Fruit fly (Drosophila melanogaster) whole organism, embryonic: ENCODE data around the gene CG18095.

ENCODE experiments used
- CG1024 ChIP-seq: fragments of 200-800 bp; sonication (Bioruptor generic); IDR thresholded peaks from 2 replicates; pipeline ENCODE4 v1.3.6; 2022; ENCODE audit warnings: missing biosample characterization, missing genetic modification characterization
- CG10366 ChIP-seq: fragments of 200-800 bp; sonication (Bioruptor generic); IDR thresholded peaks from 2 replicates; pipeline ENCODE4 v1.3.6; 2022; ENCODE audit warnings: missing biosample characterization, missing genetic modification characterization
- CG10462 ChIP-seq: fragments of 200-800 bp; sonication (Bioruptor generic); optimal IDR thresholded peaks from 2 replicates; lab custom pipeline; 2016; ENCODE audit warnings: missing biosample characterization, missing genetic modification characterization
- CG11085 ChIP-seq: fragments of 200-800 bp; sonication (Bioruptor generic); IDR thresholded peaks from 2 replicates; pipeline ENCODE4 v1.3.6; 2022; ENCODE audit warnings: missing biosample characterization, missing genetic modification characterization
- CG12104 ChIP-seq: fragments of 200-800 bp; sonication (Bioruptor generic); optimal IDR thresholded peaks from 3 replicates; lab custom pipeline; 2016; ENCODE audit warnings: missing biosample characterization, missing genetic modification characterization
- CG12744 ChIP-seq: fragments of 200-800 bp; sonication (Bioruptor generic); optimal IDR thresholded peaks from 2 replicates; lab custom pipeline; 2016; ENCODE audit warnings: missing biosample characterization, missing genetic modification characterization
- CG13296 ChIP-seq: fragments of 200-800 bp; sonication (Bioruptor generic); optimal IDR thresholded peaks from 3 replicates; lab custom pipeline; 2018; ENCODE audit warnings: missing biosample characterization, mild to moderate bottlenecking, missing genetic modification characterization
- CG13894 ChIP-seq: fragments of 200-800 bp; sonication (Bioruptor generic); optimal IDR thresholded peaks from 3 replicates; lab custom pipeline; 2018; ENCODE audit warnings: missing biosample characterization, mild to moderate bottlenecking, missing genetic modification characterization, moderate library complexity
- CG14710 ChIP-seq: fragments of 200-800 bp; sonication (Bioruptor generic); optimal IDR thresholded peaks from 3 replicates; lab custom pipeline; 2019; ENCODE audit warnings: missing biosample characterization, mild to moderate bottlenecking, missing genetic modification characterization, moderate library complexity
- CG17186 ChIP-seq: fragments of 200-800 bp; sonication (Bioruptor generic); optimal IDR thresholded peaks from 3 replicates; lab custom pipeline; 2017; ENCODE audit warnings: missing biosample characterization, missing genetic modification reagents, missing genetic modification characterization
- CG3163 ChIP-seq: fragments of 200-800 bp; sonication (Bioruptor generic); optimal IDR thresholded peaks from 3 replicates; lab custom pipeline; 2016; ENCODE audit warnings: missing biosample characterization, missing genetic modification characterization
- CG4707 ChIP-seq: fragments of 200-800 bp; sonication (Bioruptor generic); optimal IDR thresholded peaks from 2 replicates; lab custom pipeline; 2018; ENCODE audit warnings: missing biosample characterization, mild to moderate bottlenecking, missing genetic modification characterization, moderate library complexity
- CG6254 ChIP-seq: fragments of 200-800 bp; sonication (Bioruptor generic); optimal IDR thresholded peaks from 3 replicates; lab custom pipeline; 2017; ENCODE audit warnings: mild to moderate bottlenecking, missing biosample characterization, missing genetic modification reagents, missing genetic modification characterization
- CG6689 ChIP-seq: fragments of 200-800 bp; sonication (Bioruptor generic); IDR thresholded peaks from 2 replicates; pipeline ENCODE4 v1.3.6; 2022; ENCODE audit warnings: missing biosample characterization, missing genetic modification characterization
- CG7271 ChIP-seq: fragments of 200-800 bp; sonication (Bioruptor generic); optimal IDR thresholded peaks from 2 replicates; lab custom pipeline; 2018; ENCODE audit warnings: missing biosample characterization, mild to moderate bottlenecking, missing genetic modification characterization, moderate library complexity
- CG9609 ChIP-seq: fragments of 200-800 bp; sonication (Bioruptor generic); optimal IDR thresholded peaks from 3 replicates; lab custom pipeline; 2016; ENCODE audit warnings: missing biosample characterization, missing genetic modification characterization
- CG9876 ChIP-seq: fragments of 200-800 bp; sonication (Bioruptor generic); optimal IDR thresholded peaks from 2 replicates; lab custom pipeline; 2016; ENCODE audit warnings: missing biosample characterization, missing genetic modification characterization
- CrebB ChIP-seq: fragments of 200-800 bp; sonication (Bioruptor generic); optimal IDR thresholded peaks from 3 replicates; lab custom pipeline; 2018; ENCODE audit warnings: missing biosample characterization, mild to moderate bottlenecking, missing genetic modification characterization
- D19B ChIP-seq: fragments of 200-800 bp; sonication (Bioruptor generic); optimal IDR thresholded peaks from 2 replicates; lab custom pipeline; 2017; ENCODE audit warnings: missing biosample characterization, mild to moderate bottlenecking, missing genetic modification characterization
- Deaf1 ChIP-seq: fragments of 200-800 bp; optimal IDR thresholded peaks from 3 replicates; lab custom pipeline; 2019; ENCODE audit warnings: missing biosample characterization, mild to moderate bottlenecking, missing genetic modification characterization, moderate library complexity
- Dek ChIP-seq: fragments of 200-800 bp; sonication (Bioruptor generic); optimal IDR thresholded peaks from 3 replicates; lab custom pipeline; 2019; ENCODE audit warnings: missing biosample characterization, mild to moderate bottlenecking, missing genetic modification characterization, moderate library complexity
- GATAe ChIP-seq: fragments of 200-800 bp; sonication (Bioruptor generic); conservative IDR thresholded peaks from 2 replicates; pipeline ENCODE4 v1.3.6; 2022; ENCODE audit warnings: missing biosample characterization, missing genetic modification characterization
- Hr3 ChIP-seq: fragments of 200-800 bp; sonication (Bioruptor generic); optimal IDR thresholded peaks from 3 replicates; lab custom pipeline; 2016; ENCODE audit warnings: missing biosample characterization, missing genetic modification characterization
- Hr39 ChIP-seq: fragments of >200 bp; optimal IDR thresholded peaks from 2 replicates; lab custom pipeline; 2017
- Kr ChIP-seq: fragments of 200-800 bp; sonication (Bioruptor generic); optimal IDR thresholded peaks from 2 replicates; lab custom pipeline; 2017; ENCODE audit warnings: missing biosample characterization, mild to moderate bottlenecking, missing genetic modification characterization
- Mrtf ChIP-seq: fragments of 200-800 bp; sonication (Bioruptor generic); IDR thresholded peaks from 3 replicates; pipeline ENCODE4 v1.3.6; 2022; ENCODE audit warnings: missing biosample characterization, missing genetic modification characterization
- Rfx ChIP-seq: fragments of 200-800 bp; sonication (Bioruptor generic); IDR thresholded peaks from 2 replicates; pipeline ENCODE4 v1.3.6; 2022; ENCODE audit warnings: missing biosample characterization, missing genetic modification characterization
- Side ChIP-seq: fragments of 200-800 bp; sonication (Bioruptor generic); optimal IDR thresholded peaks from 2 replicates; lab custom pipeline; 2016; ENCODE audit warnings: missing biosample characterization, missing genetic modification characterization
- Ssrp ChIP-seq: fragments of 200-800 bp; sonication (Bioruptor generic); optimal IDR thresholded peaks from 2 replicates; lab custom pipeline; 2018; ENCODE audit warnings: missing biosample characterization, mild to moderate bottlenecking, missing genetic modification characterization, moderate library complexity
- TFAM ChIP-seq: fragments of 200-800 bp; sonication (Bioruptor generic); optimal IDR thresholded peaks from 2 replicates; lab custom pipeline; 2017; ENCODE audit warnings: missing biosample characterization, missing genetic modification characterization, inconsistent platforms
- Trl ChIP-seq, 3 experiments: fragments of >200 bp in 2 of 3; fragments of 200-800 bp in 1 of 3; sonication (Bioruptor generic) in 1 of 3; optimal IDR thresholded peaks; 2 replicates in 1 of 3; 3 replicates in 2 of 3; lab custom pipeline; 2016 to 2017; ENCODE audit warnings: missing biosample characterization in 1 of 3, missing genetic modification characterization in 1 of 3
- Usf ChIP-seq: fragments of 200-800 bp; sonication (Bioruptor generic); optimal IDR thresholded peaks from 2 replicates; lab custom pipeline; 2017; ENCODE audit warnings: missing genotype, missing biosample characterization, missing genetic modification characterization
- abd-A ChIP-seq: fragments of 200-800 bp; sonication (Bioruptor generic); optimal IDR thresholded peaks from 3 replicates; lab custom pipeline; 2019; ENCODE audit warnings: missing biosample characterization, mild to moderate bottlenecking, missing genetic modification characterization, moderate library complexity
- ase ChIP-seq: fragments of 200-800 bp; sonication (Bioruptor generic); IDR thresholded peaks from 3 replicates; pipeline ENCODE4 v1.3.6; 2022; ENCODE audit warnings: missing biosample characterization, missing genetic modification characterization
- cg ChIP-seq: fragments of 200-800 bp; sonication (Bioruptor generic); optimal IDR thresholded peaks from 3 replicates; lab custom pipeline; 2019; ENCODE audit warnings: missing biosample characterization, mild to moderate bottlenecking, missing genetic modification characterization, moderate library complexity
- crol ChIP-seq: fragments of 200-800 bp; sonication (Bioruptor generic); IDR thresholded peaks from 2 replicates; pipeline ENCODE4 v1.3.6; 2022; ENCODE audit warnings: missing biosample characterization, missing genetic modification characterization
- crp ChIP-seq, 2 experiments: fragments of 200-800 bp; sonication (Bioruptor generic); optimal IDR thresholded peaks; 2 replicates in 1 of 2; 3 replicates in 1 of 2; lab custom pipeline; 2017; ENCODE audit warnings: missing biosample characterization in 2 of 2, missing genetic modification characterization in 2 of 2, mild to moderate bottlenecking in 1 of 2, moderate library complexity in 1 of 2
- da ChIP-seq: fragments of 200-800 bp; sonication (Bioruptor generic); optimal IDR thresholded peaks from 2 replicates; lab custom pipeline; 2016; ENCODE audit warnings: missing biosample characterization, missing genetic modification characterization
- ewg ChIP-seq: fragments of 200-800 bp; sonication (Bioruptor generic); optimal IDR thresholded peaks from 3 replicates; lab custom pipeline; 2017; ENCODE audit warnings: mild to moderate bottlenecking, missing biosample characterization, missing genetic modification reagents, missing genetic modification characterization
- fd96Cb ChIP-seq: fragments of 200-800 bp; sonication (Bioruptor generic); optimal IDR thresholded peaks from 2 replicates; lab custom pipeline; 2018; ENCODE audit warnings: missing biosample characterization, mild to moderate bottlenecking, missing genetic modification characterization, moderate library complexity
- lmd ChIP-seq: fragments of 200-800 bp; sonication (Bioruptor generic); IDR thresholded peaks from 2 replicates; pipeline ENCODE4 v1.3.6; 2022; ENCODE audit warnings: missing biosample characterization, missing genetic modification characterization
- maf-S ChIP-seq: fragments of 200-800 bp; sonication (Bioruptor generic); optimal IDR thresholded peaks from 2 replicates; lab custom pipeline; 2016; ENCODE audit warnings: missing biosample characterization, missing genetic modification characterization
- peb ChIP-seq: fragments of 200-800 bp; sonication (Bioruptor generic); IDR thresholded peaks from 2 replicates; pipeline ENCODE4 v1.3.6; 2022; ENCODE audit warnings: missing biosample characterization, missing genetic modification characterization
- pita ChIP-seq: fragments of 200-800 bp; sonication (Bioruptor generic); optimal IDR thresholded peaks from 2 replicates; lab custom pipeline; 2017; ENCODE audit warnings: missing biosample characterization, mild to moderate bottlenecking, missing genetic modification characterization
- pnt ChIP-seq: fragments of 200-800 bp; sonication (Bioruptor generic); optimal IDR thresholded peaks from 3 replicates; lab custom pipeline; 2016; ENCODE audit warnings: missing biosample characterization, missing genetic modification characterization
- pros ChIP-seq: fragments of 200-800 bp; sonication (Bioruptor generic); optimal IDR thresholded peaks from 3 replicates; lab custom pipeline; 2019; ENCODE audit warnings: missing biosample characterization, mild to moderate bottlenecking, missing genetic modification characterization, moderate library complexity
- pum ChIP-seq: fragments of 200-800 bp; sonication (Bioruptor generic); optimal IDR thresholded peaks from 2 replicates; lab custom pipeline; 2016; ENCODE audit warnings: missing biosample characterization, missing genetic modification characterization
- run ChIP-seq: fragments of 200-800 bp; sonication (Bioruptor generic); optimal IDR thresholded peaks from 3 replicates; lab custom pipeline; 2018; ENCODE audit warnings: missing biosample characterization, mild to moderate bottlenecking, missing genetic modification characterization
- sqz ChIP-seq: fragments of 200-800 bp; sonication (Bioruptor generic); optimal IDR thresholded peaks from 3 replicates; lab custom pipeline; 2018; ENCODE audit warnings: missing biosample characterization, mild to moderate bottlenecking, missing genetic modification characterization
- tin ChIP-seq: fragments of 200-800 bp; sonication (Bioruptor generic); optimal IDR thresholded peaks from 3 replicates; lab custom pipeline; 2016; ENCODE audit warnings: missing biosample characterization, missing genetic modification characterization
- tio ChIP-seq: fragments of 200-800 bp; sonication (Bioruptor generic); optimal IDR thresholded peaks from 2 replicates; lab custom pipeline; 2017; ENCODE audit warnings: missing biosample characterization, missing genetic modification characterization, inconsistent platforms
- yki ChIP-seq: fragments of >200 bp; optimal IDR thresholded peaks from 3 replicates; lab custom pipeline; 2018
- zen2 ChIP-seq: fragments of 200-800 bp; sonication (Bioruptor generic); IDR thresholded peaks from 3 replicates; pipeline ENCODE4 v1.3.6; 2022; ENCODE audit warnings: missing biosample characterization, missing genetic modification characterization; ENCODE audit not compliant: partially characterized antibody

CG18095 gene

dm6 chr2L:14054903-14055302, 23.6 kb upstream of the CG18095 start:
- peak; percentile 20 for TF ChIP-seq CG13894 (tag; lab: Kevin White, UChicago)
- TF ChIP-seq CG9609 (GFP tag; lab: Kevin White, UChicago), result no peak
- TF ChIP-seq tin (GFP tag; lab: Kevin White, UChicago), result no peak
- TF ChIP-seq lmd, result no peak
- TF ChIP-seq Rfx (GFP tag; lab: Robert Waterston, UW), result 0 out of 2 replicates have a peak, but pooled peaks have one; percentile 15
- TF ChIP-seq maf-S (GFP tag; lab: Kevin White, UChicago), result no peak
- no peak for TF ChIP-seq pum
- no peak for TF ChIP-seq CG14710
- no peak for TF ChIP-seq CG10462 (GFP tag; lab: Kevin White, UChicago)
- TF ChIP-seq zen2 (GFP tag; lab: Robert Waterston, UW), result no peak
- peak; percentile 81 for TF ChIP-seq abd-A
- no peak for TF ChIP-seq CG17186
- no peak for TF ChIP-seq CG9876 (GFP tag; lab: Kevin White, UChicago)
- TF ChIP-seq pnt, result no peak
- TF ChIP-seq run (tag; lab: Kevin White, UChicago), result no peak
- TF ChIP-seq CG7271 (tag; lab: Kevin White, UChicago), result no peak
- TF ChIP-seq ase (GFP tag; lab: Robert Waterston, UW), result no peak
- no peak for TF ChIP-seq fd96Cb (tag; lab: Kevin White, UChicago)
- peak; percentile 56; the same call in 1 of the 2 replicates for TF ChIP-seq crol
- no peak for TF ChIP-seq peb (GFP tag; lab: Robert Waterston, UW)
- no peak for TF ChIP-seq Kr (GFP tag; lab: Kevin White, UChicago)
- no peak for TF ChIP-seq pita (GFP tag; lab: Kevin White, UChicago)
- TF ChIP-seq D19B (GFP tag; lab: Kevin White, UChicago), result no peak
- TF ChIP-seq crp (GFP tag; optimal IDR thresholded peaks at IDR 0.05; lab: Kevin White, UChicago), result no peak
- no peak for TF ChIP-seq Dek (tag; lab: Kevin White, UChicago)
- no peak for TF ChIP-seq CG12104
- TF ChIP-seq sqz (GFP tag; lab: Kevin White, UChicago), result no peak
- TF ChIP-seq Usf (GFP tag; lab: Kevin White, UChicago), result no peak
- no peak for TF ChIP-seq CG1024
- no peak for TF ChIP-seq Hr39
- TF ChIP-seq CG6689 (GFP tag; lab: Robert Waterston, UW), result no peak
- TF ChIP-seq Ssrp, result no peak
- TF ChIP-seq Side (GFP tag; lab: Kevin White, UChicago), result no peak
- TF ChIP-seq TFAM (GFP tag; lab: Kevin White, UChicago), result no peak
- no peak for TF ChIP-seq CG4707 (GFP tag; lab: Kevin White, UChicago)
- TF ChIP-seq, all 482 proteins: peak for 4

- TF ChIP-seq ewg (GFP tag; lab: Kevin White, UChicago) (peak; percentile 18), Mrtf (GFP tag; lab: Robert Waterston, UW) (0 out of 3 replicates have a peak, but pooled peaks have one; percentile 42), abd-A (peak; percentile 68), da (GFP tag; lab: Kevin White, UChicago) (no peak), GATAe (GFP tag; lab: Robert Waterston, UW) (no peak), cg (GFP tag; lab: Kevin White, UChicago) (peak; percentile 34), CG6254 (peak; percentile 91), CG12744 (no peak), Trl (optimal IDR thresholded peaks at IDR 0.05; lab: Kevin White, UChicago) (peak; percentile 75 to 78), Trl (GFP tag; optimal IDR thresholded peaks at IDR 0.05; lab: Kevin White, UChicago) (no peak), CG13296 (no peak), crol (peak; percentile 78), Hr3 (GFP tag; lab: Kevin White, UChicago) (no peak), CG3163 (GFP tag; lab: Kevin White, UChicago) (peak; percentile 82), CG10366 (GFP tag; lab: Robert Waterston, UW) (peak; percentile 38; the same call in 1 of the 2 replicates), CG11085 (GFP tag; lab: Robert Waterston, UW) (no peak), CrebB (no peak), tio (GFP tag; lab: Kevin White, UChicago) (no peak), Deaf1 (peak; percentile 59), pros (GFP tag; lab: Kevin White, UChicago) (no peak), yki (lab: Kevin White, UChicago) (peak; percentile 18)
Measured at dm6 chr2L:14054281-14054680, 22.9 kb upstream of the CG18095 start.
